Fruit fly (Drosophila melanogaster) whole organism, embryonic: ENCODE measurements around the gene lin-52.

Experiments
- CG12299 ChIP-seq: fragments of 200-800 bp; sonication (Bioruptor generic); optimal IDR thresholded peaks from 2 replicates; lab custom pipeline; 2018; ENCODE audit warnings: missing biosample characterization, mild to moderate bottlenecking, missing genetic modification characterization
- CG12391 ChIP-seq: fragments of 200-800 bp; sonication (Bioruptor generic); optimal IDR thresholded peaks from 3 replicates; lab custom pipeline; 2018; ENCODE audit warnings: missing biosample characterization, mild to moderate bottlenecking, missing genetic modification characterization, moderate library complexity
- CG13287 ChIP-seq: fragments of 200-800 bp; sonication (Bioruptor generic); IDR thresholded peaks from 2 replicates; pipeline ENCODE4 v1.3.6; 2022; ENCODE audit warnings: missing biosample characterization, missing genetic modification characterization; ENCODE audit not compliant: partially characterized antibody
- CG14441 ChIP-seq: fragments of 200-800 bp; sonication (Bioruptor generic); IDR thresholded peaks from 2 replicates; pipeline ENCODE4 v1.3.6; 2022; ENCODE audit warnings: missing biosample characterization, missing genetic modification characterization
- CG14667 ChIP-seq: fragments of 200-800 bp; sonication (Bioruptor generic); IDR thresholded peaks from 2 replicates; pipeline ENCODE4 v1.3.6; 2022; ENCODE audit warnings: missing biosample characterization, missing genetic modification characterization
- CG1529 ChIP-seq: fragments of 200-800 bp; sonication (Bioruptor generic); optimal IDR thresholded peaks from 3 replicates; lab custom pipeline; 2018; ENCODE audit warnings: missing biosample characterization, missing genetic modification characterization
- CG15479 ChIP-seq: fragments of 200-800 bp; sonication (Bioruptor generic); optimal IDR thresholded peaks from 3 replicates; lab custom pipeline; 2019; ENCODE audit warnings: missing biosample characterization, mild to moderate bottlenecking, missing genetic modification characterization, moderate library complexity
- CG15601 ChIP-seq: fragments of 200-800 bp; sonication (Bioruptor generic); optimal IDR thresholded peaks from 3 replicates; lab custom pipeline; 2019; ENCODE audit warnings: missing biosample characterization, mild to moderate bottlenecking, missing genetic modification characterization, moderate library complexity
- CG31388 ChIP-seq: fragments of 200-800 bp; sonication (Bioruptor generic); optimal IDR thresholded peaks from 2 replicates; lab custom pipeline; 2016; ENCODE audit warnings: missing biosample characterization, missing genetic modification characterization
- CG4282 ChIP-seq: fragments of 200-800 bp; sonication (Bioruptor generic); optimal IDR thresholded peaks from 2 replicates; lab custom pipeline; 2016; ENCODE audit warnings: missing biosample characterization, missing genetic modification characterization
- CG4404 ChIP-seq: fragments of 200-800 bp; sonication (Bioruptor generic); IDR thresholded peaks from 2 replicates; pipeline ENCODE4 v1.3.6; 2022; ENCODE audit warnings: missing biosample characterization, missing genetic modification characterization
- CG4707 ChIP-seq: fragments of 200-800 bp; sonication (Bioruptor generic); optimal IDR thresholded peaks from 2 replicates; lab custom pipeline; 2018; ENCODE audit warnings: missing biosample characterization, mild to moderate bottlenecking, missing genetic modification characterization, moderate library complexity
- CG5180 ChIP-seq: fragments of 200-800 bp; sonication (Bioruptor generic); optimal IDR thresholded peaks from 3 replicates; lab custom pipeline; 2017; ENCODE audit warnings: missing biosample characterization, missing genetic modification characterization, mild to moderate bottlenecking, moderate library complexity, missing genetic modification reagents
- CG5953 ChIP-seq: fragments of 200-800 bp; sonication (Bioruptor generic); IDR thresholded peaks from 2 replicates; pipeline ENCODE4 v1.3.6; 2022; ENCODE audit warnings: missing biosample characterization, missing genetic modification characterization
- CG6654 ChIP-seq: fragments of 200-800 bp; sonication (Bioruptor generic); optimal IDR thresholded peaks from 2 replicates; lab custom pipeline; 2017; ENCODE audit warnings: missing biosample characterization, mild to moderate bottlenecking, missing genetic modification characterization
- CG7357 ChIP-seq: fragments of 200-800 bp; sonication (Bioruptor generic); IDR thresholded peaks from 3 replicates; pipeline ENCODE4 v1.3.6; 2022; ENCODE audit warnings: missing biosample characterization, missing genetic modification characterization
- CG8281 ChIP-seq: fragments of 200-800 bp; sonication (Bioruptor generic); optimal IDR thresholded peaks from 2 replicates; lab custom pipeline; 2018; ENCODE audit warnings: missing biosample characterization, mild to moderate bottlenecking, missing genetic modification characterization, moderate library complexity
- Dp ChIP-seq: fragments of 200-800 bp; sonication (Bioruptor generic); optimal IDR thresholded peaks from 2 replicates; lab custom pipeline; 2018; ENCODE audit warnings: missing biosample characterization, mild to moderate bottlenecking, missing genetic modification characterization, moderate library complexity
- Dref ChIP-seq: fragments of 200-800 bp; sonication (Bioruptor generic); IDR thresholded peaks from 2 replicates; pipeline ENCODE4 v1.3.6; 2022; ENCODE audit warnings: missing biosample characterization, missing genetic modification characterization
- Fer1 ChIP-seq: fragments of 200-800 bp; sonication (Bioruptor generic); optimal IDR thresholded peaks from 2 replicates; lab custom pipeline; 2017; ENCODE audit warnings: missing biosample characterization, mild to moderate bottlenecking, missing genetic modification characterization
- GATAe ChIP-seq: fragments of 200-800 bp; sonication (Bioruptor generic); conservative IDR thresholded peaks from 2 replicates; pipeline ENCODE4 v1.3.6; 2022; ENCODE audit warnings: missing biosample characterization, missing genetic modification characterization
- H2.0 ChIP-seq: fragments of 200-800 bp; sonication (Bioruptor generic); IDR thresholded peaks from 2 replicates; pipeline ENCODE4 v1.3.6; 2022; ENCODE audit warnings: missing biosample characterization, missing genetic modification characterization
- HLH54F ChIP-seq: fragments of 200-800 bp; sonication (Bioruptor generic); optimal IDR thresholded peaks from 3 replicates; lab custom pipeline; 2016; ENCODE audit warnings: missing biosample characterization, missing genetic modification characterization
- Hey ChIP-seq: fragments of 200-800 bp; sonication (Bioruptor generic); optimal IDR thresholded peaks from 3 replicates; lab custom pipeline; 2018; ENCODE audit warnings: missing biosample characterization, mild to moderate bottlenecking, missing genetic modification characterization
- Hr3 ChIP-seq: fragments of 200-800 bp; sonication (Bioruptor generic); optimal IDR thresholded peaks from 3 replicates; lab custom pipeline; 2016; ENCODE audit warnings: missing biosample characterization, missing genetic modification characterization
- Mrtf ChIP-seq: fragments of 200-800 bp; sonication (Bioruptor generic); IDR thresholded peaks from 3 replicates; pipeline ENCODE4 v1.3.6; 2022; ENCODE audit warnings: missing biosample characterization, missing genetic modification characterization
- Oaz ChIP-seq: fragments of 200-800 bp; sonication (Bioruptor generic); IDR thresholded peaks from 2 replicates; pipeline ENCODE4 v1.3.6; 2022; ENCODE audit warnings: missing biosample characterization, missing genetic modification characterization
- Pdp1 ChIP-seq, 2 experiments: fragments of 200-800 bp; sonication (Bioruptor generic); optimal IDR thresholded peaks; 3 replicates each; lab custom pipeline; 2016; ENCODE audit warnings: missing biosample characterization in 2 of 2, missing genetic modification characterization in 2 of 2, mild to moderate bottlenecking in 1 of 2, moderate library complexity in 1 of 2
- Side ChIP-seq: fragments of 200-800 bp; sonication (Bioruptor generic); optimal IDR thresholded peaks from 2 replicates; lab custom pipeline; 2016; ENCODE audit warnings: missing biosample characterization, missing genetic modification characterization
- Six4 ChIP-seq: fragments of 200-800 bp; sonication (Bioruptor generic); optimal IDR thresholded peaks from 2 replicates; lab custom pipeline; 2016; ENCODE audit warnings: missing biosample characterization, missing genetic modification characterization
- TFAM ChIP-seq: fragments of 200-800 bp; sonication (Bioruptor generic); optimal IDR thresholded peaks from 2 replicates; lab custom pipeline; 2017; ENCODE audit warnings: missing biosample characterization, missing genetic modification characterization, inconsistent platforms
- abd-A ChIP-seq: fragments of 200-800 bp; sonication (Bioruptor generic); optimal IDR thresholded peaks from 3 replicates; lab custom pipeline; 2019; ENCODE audit warnings: missing biosample characterization, mild to moderate bottlenecking, missing genetic modification characterization, moderate library complexity
- bowl ChIP-seq: fragments of 200-800 bp; sonication (Bioruptor generic); IDR thresholded peaks from 2 replicates; pipeline ENCODE4 v1.3.6; 2022; ENCODE audit warnings: missing biosample characterization, missing genetic modification characterization
- dmrt11E ChIP-seq: fragments of 200-800 bp; sonication (Bioruptor generic); optimal IDR thresholded peaks from 3 replicates; lab custom pipeline; 2018; ENCODE audit warnings: missing biosample characterization, mild to moderate bottlenecking, missing genetic modification characterization, moderate library complexity
- dysf ChIP-seq: fragments of 200-800 bp; sonication (Bioruptor generic); IDR thresholded peaks from 3 replicates; pipeline ENCODE4 v1.3.6; 2022; ENCODE audit warnings: missing biosample characterization, missing genetic modification characterization
- her ChIP-seq: fragments of 200-800 bp; sonication (Bioruptor generic); optimal IDR thresholded peaks from 2 replicates; lab custom pipeline; 2016; ENCODE audit warnings: missing biosample characterization, missing genetic modification characterization
- jigr1 ChIP-seq: fragments of 200-800 bp; sonication (Bioruptor generic); IDR thresholded peaks from 3 replicates; pipeline ENCODE4 v1.3.6; 2022; ENCODE audit warnings: missing biosample characterization, missing genetic modification characterization
- kay ChIP-seq: fragments of 200-800 bp; sonication (Bioruptor generic); optimal IDR thresholded peaks from 2 replicates; lab custom pipeline; 2016; ENCODE audit warnings: missing biosample characterization, missing genetic modification characterization
- lbe ChIP-seq: fragments of 200-800 bp; sonication (Bioruptor generic); optimal IDR thresholded peaks from 2 replicates; lab custom pipeline; 2016; ENCODE audit warnings: missing biosample characterization, mild to moderate bottlenecking, missing genetic modification characterization
- lmd ChIP-seq: fragments of 200-800 bp; sonication (Bioruptor generic); IDR thresholded peaks from 2 replicates; pipeline ENCODE4 v1.3.6; 2022; ENCODE audit warnings: missing biosample characterization, missing genetic modification characterization
- maf-S ChIP-seq: fragments of 200-800 bp; sonication (Bioruptor generic); optimal IDR thresholded peaks from 2 replicates; lab custom pipeline; 2016; ENCODE audit warnings: missing biosample characterization, missing genetic modification characterization
- mirr ChIP-seq: fragments of 200-800 bp; sonication (Bioruptor generic); optimal IDR thresholded peaks from 3 replicates; lab custom pipeline; 2018; ENCODE audit warnings: missing biosample characterization, mild to moderate bottlenecking, missing genetic modification characterization
- nmo ChIP-seq: fragments of 200-800 bp; sonication (Bioruptor generic); optimal IDR thresholded peaks from 2 replicates; lab custom pipeline; 2018; ENCODE audit warnings: missing biosample characterization, mild to moderate bottlenecking, missing genetic modification characterization, moderate library complexity
- odd ChIP-seq: fragments of 200-800 bp; sonication (Bioruptor generic); optimal IDR thresholded peaks from 2 replicates; lab custom pipeline; 2017; ENCODE audit warnings: missing biosample characterization, mild to moderate bottlenecking, missing genetic modification characterization
- org-1 ChIP-seq: fragments of 200-800 bp; sonication (Bioruptor generic); optimal IDR thresholded peaks from 2 replicates; lab custom pipeline; 2017; ENCODE audit warnings: missing biosample characterization, missing genetic modification characterization
- run ChIP-seq: fragments of 200-800 bp; sonication (Bioruptor generic); optimal IDR thresholded peaks from 3 replicates; lab custom pipeline; 2018; ENCODE audit warnings: missing biosample characterization, mild to moderate bottlenecking, missing genetic modification characterization
- scrt ChIP-seq: fragments of 200-800 bp; sonication (Bioruptor generic); optimal IDR thresholded peaks from 2 replicates; lab custom pipeline; 2018; ENCODE audit warnings: missing biosample characterization, mild to moderate bottlenecking, missing genetic modification characterization, moderate library complexity
- tap ChIP-seq: fragments of 200-800 bp; optimal IDR thresholded peaks from 3 replicates; lab custom pipeline; 2019; ENCODE audit warnings: missing biosample characterization, mild to moderate bottlenecking, missing genetic modification characterization, moderate library complexity
- tio ChIP-seq: fragments of 200-800 bp; sonication (Bioruptor generic); optimal IDR thresholded peaks from 2 replicates; lab custom pipeline; 2017; ENCODE audit warnings: missing biosample characterization, missing genetic modification characterization, inconsistent platforms
- toy ChIP-seq: fragments of 200-800 bp; sonication (Bioruptor generic); IDR thresholded peaks from 2 replicates; pipeline ENCODE4 v1.3.6; 2022; ENCODE audit warnings: missing biosample characterization, missing genetic modification characterization
- ttk ChIP-seq: fragments of 200-800 bp; sonication (Bioruptor generic); IDR thresholded peaks from 2 replicates; pipeline ENCODE4 v2.1.2; 2022; ENCODE audit warnings: missing biosample characterization, missing genetic modification characterization

The lin-52 gene

DNA sequence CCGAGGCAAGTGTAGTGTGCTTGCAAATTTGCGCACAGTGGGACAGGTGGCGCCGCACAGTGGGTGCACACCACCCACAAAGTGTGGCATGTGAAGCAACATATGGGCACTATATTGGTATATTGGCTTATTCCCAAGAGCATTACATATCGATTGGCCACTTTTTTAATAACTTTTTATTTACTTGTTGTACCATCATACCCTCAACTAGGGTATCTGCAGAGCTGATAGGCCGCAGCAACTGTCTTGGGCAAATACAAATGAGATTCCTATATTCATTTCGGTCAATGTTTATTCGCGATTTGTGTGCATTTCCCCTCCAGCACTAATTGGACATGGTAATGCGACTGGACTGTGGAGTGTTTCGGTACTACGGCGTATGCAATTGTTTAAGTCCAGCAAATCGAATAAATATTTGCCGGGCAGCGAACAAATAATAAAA lies 30.0 kb downstream of the lin-52 start (continued):
- TF ChIP-seq Dref, result no peak
- TF ChIP-seq tap (tag; lab: Kevin White, UChicago), result peak; percentile 44
- no peak for TF ChIP-seq mirr (GFP tag; lab: Kevin White, UChicago)
- no peak for TF ChIP-seq CG13287 (GFP tag; lab: Robert Waterston, UW)
- no peak for TF ChIP-seq odd
- TF ChIP-seq dmrt11E (tag; lab: Kevin White, UChicago), result peak; percentile 62
- no peak for TF ChIP-seq abd-A (tag; lab: Kevin White, UChicago)
- TF ChIP-seq scrt (GFP tag; lab: Kevin White, UChicago), result no peak
- peak; percentile 52 for TF ChIP-seq nmo (GFP tag; lab: Kevin White, UChicago)
- TF ChIP-seq CG15601 (tag; lab: Kevin White, UChicago), result peak; percentile 27
- TF ChIP-seq toy (GFP tag; lab: Robert Waterston, UW), result no peak
- peak; percentile 32 for TF ChIP-seq CG12391 (tag; lab: Kevin White, UChicago)
- TF ChIP-seq TFAM (GFP tag; lab: Kevin White, UChicago), result no peak
- peak; percentile 26 for TF ChIP-seq CG6654 (GFP tag; lab: Kevin White, UChicago)
- TF ChIP-seq tio, result peak; percentile 25
- peak; percentile 35 for TF ChIP-seq CG4404 (GFP tag; lab: Robert Waterston, UW)
- no peak for TF ChIP-seq her
- peak; percentile 32 for TF ChIP-seq ttk (GFP tag; lab: Robert Waterston, UW)
- no peak for TF ChIP-seq Fer1 (GFP tag; lab: Kevin White, UChicago)
- no peak for TF ChIP-seq CG15479 (GFP tag; lab: Kevin White, UChicago)
- 0 out of 3 replicates have a peak, but pooled peaks have one; percentile 36 for TF ChIP-seq CG7357 (GFP tag; lab: Robert Waterston, UW)
- TF ChIP-seq run (tag; lab: Kevin White, UChicago), result no peak
- TF ChIP-seq H2.0, result 0 out of 2 replicates have a peak, but pooled peaks have one; percentile 37
- TF ChIP-seq Pdp1 (GFP tag; optimal IDR thresholded peaks at IDR 0.05; lab: Kevin White, UChicago), result peak; percentile 45 to 64
- 0 out of 2 replicates have a peak, but pooled peaks have one; percentile 19 for TF ChIP-seq Oaz (GFP tag; lab: Robert Waterston, UW)
- TF ChIP-seq Hr3 (GFP tag; lab: Kevin White, UChicago), result peak; percentile 19
- peak; percentile 43 for TF ChIP-seq CG1529 (GFP tag; lab: Kevin White, UChicago)
- TF ChIP-seq Mrtf, result peak; percentile 44; the same call in 1 of the 3 replicates
- no peak for TF ChIP-seq kay (GFP tag; lab: Kevin White, UChicago)
- peak; percentile 71 for TF ChIP-seq dysf (GFP tag; lab: Robert Waterston, UW)
- TF ChIP-seq CG5953 (GFP tag; lab: Robert Waterston, UW), result peak; percentile 72; the same call in 1 of the 2 replicates
- TF ChIP-seq org-1, result peak; percentile 46
- peak; percentile 41; the same call in 1 of the 3 replicates for TF ChIP-seq jigr1 (GFP tag; lab: Robert Waterston, UW)
- TF ChIP-seq bowl, result no peak
- TF ChIP-seq CG12299 (tag; lab: Kevin White, UChicago), result no peak
- TF ChIP-seq CG4707 (GFP tag; lab: Kevin White, UChicago), result peak; percentile 66
- TF ChIP-seq lmd (GFP tag; lab: Robert Waterston, UW), result peak; percentile 64
- peak; percentile 30 for TF ChIP-seq HLH54F (GFP tag; lab: Kevin White, UChicago)
- no peak for TF ChIP-seq Side (GFP tag; lab: Kevin White, UChicago)
- no peak for TF ChIP-seq GATAe (GFP tag; lab: Robert Waterston, UW)
- peak; percentile 73 for TF ChIP-seq CG14441 (GFP tag; lab: Robert Waterston, UW)
- TF ChIP-seq CG31388 (GFP tag; lab: Kevin White, UChicago), result no peak
- peak; percentile 49; the same call in 1 of the 2 replicates for TF ChIP-seq CG14667 (GFP tag; lab: Robert Waterston, UW)
- peak; percentile 10 for TF ChIP-seq Six4 (GFP tag; lab: Kevin White, UChicago)
- TF ChIP-seq Hey (tag; lab: Kevin White, UChicago), result no peak
- TF ChIP-seq CG4282 (GFP tag; lab: Kevin White, UChicago), result no peak
- TF ChIP-seq maf-S (GFP tag; lab: Kevin White, UChicago), result no peak
- TF ChIP-seq CG5180 (GFP tag; lab: Kevin White, UChicago), result peak; percentile 9
- TF ChIP-seq lbe (GFP tag; lab: Kevin White, UChicago), result no peak
- TF ChIP-seq CG8281 (tag; lab: Kevin White, UChicago), result peak; percentile 27
- no peak for TF ChIP-seq Dp
